Worm (Caenorhabditis elegans) whole organism, early embryonic: ENCODE data around the gene gon-1.

Source experiments
- B0310.2 ChIP-seq: sonication (generic microtip); optimal IDR thresholded peaks from 2 replicates; lab custom pipeline; 2016; ENCODE audit warnings: mild to moderate bottlenecking, missing genetic modification characterization, missing compliant biosample characterization
- F13C5.2 ChIP-seq: sonication (generic microtip); optimal IDR thresholded peaks from 2 replicates; lab custom pipeline; 2017; ENCODE audit warnings: mild to moderate bottlenecking, missing genetic modification characterization, inconsistent platforms, missing compliant biosample characterization
- aly-1 ChIP-seq: sonication (generic microtip); optimal IDR thresholded peaks from 2 replicates; lab custom pipeline; 2016; ENCODE audit warnings: missing genetic modification characterization, missing compliant biosample characterization
- ama-1 ChIP-seq: fragments of 150-350 bp; optimal IDR thresholded peaks from 2 replicates; lab custom pipeline; 2014
- ceh-13 ChIP-seq: fragments of 200-800 bp; sonication (Bioruptor generic); optimal IDR thresholded peaks from 2 replicates; lab custom pipeline; 2018; ENCODE audit warnings: mild to moderate bottlenecking, missing genetic modification characterization, missing compliant biosample characterization
- ceh-36 ChIP-seq: sonication (generic microtip); optimal IDR thresholded peaks from 2 replicates; lab custom pipeline; 2016; ENCODE audit warnings: missing genetic modification characterization, inconsistent platforms, missing compliant biosample characterization
- ets-7 ChIP-seq: sonication (generic microtip); optimal IDR thresholded peaks from 2 replicates; lab custom pipeline; 2016; ENCODE audit warnings: missing genotype, missing genetic modification characterization, missing compliant biosample characterization
- flt-1 ChIP-seq: fragments of 200-800 bp; sonication (Bioruptor generic); IDR thresholded peaks from 2 replicates; pipeline ENCODE4 v1.3.6; 2022; ENCODE audit warnings: missing genetic modification characterization, missing compliant biosample characterization
- hmbx-1 ChIP-seq: sonication (generic microtip); optimal IDR thresholded peaks from 2 replicates; lab custom pipeline; 2016; ENCODE audit warnings: mild to moderate bottlenecking, missing genetic modification characterization, missing compliant biosample characterization
- hmg-4 ChIP-seq: fragments of 200-800 bp; sonication (Bioruptor generic); optimal IDR thresholded peaks from 2 replicates; lab custom pipeline; 2018; ENCODE audit warnings: mild to moderate bottlenecking, missing genetic modification characterization, missing compliant biosample characterization
- hnd-1 ChIP-seq: sonication (generic microtip); optimal IDR thresholded peaks from 2 replicates; lab custom pipeline; 2016; ENCODE audit warnings: missing genetic modification characterization, missing compliant biosample characterization
- pes-1 ChIP-seq: fragments of 200-800 bp; sonication (Bioruptor generic); IDR thresholded peaks from 2 replicates; pipeline ENCODE4 v1.3.6; 2022; ENCODE audit warnings: missing genetic modification reagents, missing genetic modification characterization, missing compliant biosample characterization
- scrt-1 ChIP-seq: fragments of 200-800 bp; sonication (Bioruptor generic); IDR thresholded peaks from 2 replicates; pipeline ENCODE4 v1.3.6; 2022; ENCODE audit warnings: missing genetic modification characterization, missing compliant biosample characterization
- sea-1 ChIP-seq: fragments of 200-800 bp; sonication (Bioruptor generic); conservative IDR thresholded peaks from 2 replicates; pipeline ENCODE4 v1.3.6; 2022; ENCODE audit warnings: missing genetic modification characterization, missing compliant biosample characterization
- tbx-11 ChIP-seq: fragments of 200-800 bp; sonication (Bioruptor generic); IDR thresholded peaks from 2 replicates; pipeline ENCODE4 v1.3.6; 2022; ENCODE audit warnings: missing genetic modification characterization, missing compliant biosample characterization
- tbx-37 ChIP-seq: fragments of 200-800 bp; sonication (Bioruptor generic); conservative IDR thresholded peaks from 2 replicates; pipeline ENCODE4 v1.3.6; 2022; ENCODE audit warnings: missing genetic modification reagents, missing genetic modification characterization, missing compliant biosample characterization
- tra-4 ChIP-seq: sonication (generic microtip); optimal IDR thresholded peaks from 2 replicates; lab custom pipeline; 2017; ENCODE audit warnings: missing genetic modification characterization, missing compliant biosample characterization

Gene gon-1

DNA sequence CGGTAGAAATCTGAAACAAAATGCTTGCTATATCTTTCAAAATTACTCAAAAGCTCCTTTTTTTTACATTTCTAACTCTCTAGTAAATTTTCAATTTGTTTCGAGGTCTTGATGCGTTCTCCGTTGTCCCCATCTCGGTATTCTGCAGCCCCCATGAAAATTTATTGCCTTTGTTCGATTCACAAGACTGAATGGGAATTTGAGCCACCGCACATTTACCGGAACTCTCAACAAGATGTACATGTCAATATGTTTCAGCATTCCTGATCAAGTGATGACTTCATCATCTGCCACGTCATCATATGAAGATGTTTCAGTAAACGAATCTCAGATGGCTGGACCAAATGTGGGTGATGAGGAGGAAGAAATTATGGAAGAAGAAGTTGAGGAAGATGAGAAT, 32.8 kb downstream of the gon-1 start:
- TF ChIP-seq hnd-1 (tag; lab: Kevin White, UChicago) = no peak
- no peak for TF ChIP-seq hmg-4 (GFP tag; lab: Kevin White, UChicago)
- TF ChIP-seq tbx-37 (GFP tag; lab: Robert Waterston, UW) = no peak
- TF ChIP-seq ets-7 (tag; lab: Kevin White, UChicago) = no peak
- no peak for TF ChIP-seq flt-1 (GFP tag; lab: Robert Waterston, UW)

DNA sequence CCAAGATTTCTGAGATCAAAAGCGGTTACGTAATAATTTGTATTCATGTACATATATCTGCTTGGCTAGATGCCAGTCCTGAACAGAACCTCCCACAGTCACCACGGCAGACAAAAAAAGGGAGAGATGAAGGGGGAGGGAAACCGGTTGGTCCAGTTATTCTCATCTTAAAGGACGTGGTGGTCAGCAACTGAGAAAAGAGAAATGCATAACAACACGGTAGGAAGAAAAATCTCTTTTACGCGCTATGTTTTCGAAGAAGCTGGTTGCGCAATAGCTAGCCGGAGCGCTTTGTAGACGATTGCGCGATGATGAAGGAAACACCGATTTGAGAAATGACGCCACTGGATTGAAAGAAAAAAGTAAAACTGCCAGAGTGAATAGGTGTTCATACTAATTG, 35.2 kb downstream of the gon-1 start:
- no peak for TF ChIP-seq tbx-37 (GFP tag; lab: Robert Waterston, UW)
- no peak for TF ChIP-seq scrt-1 (GFP tag; lab: Robert Waterston, UW)
- TF ChIP-seq hmg-4 (GFP tag; lab: Kevin White, UChicago) = no peak
- no peak for TF ChIP-seq ceh-36 (tag; lab: Kevin White, UChicago)
- TF ChIP-seq tbx-11 (GFP tag; lab: Robert Waterston, UW) = no peak
- TF ChIP-seq ets-7 (tag; lab: Kevin White, UChicago) = no peak
- TF ChIP-seq B0310.2 = no peak
- TF ChIP-seq aly-1 (tag; lab: Kevin White, UChicago) = no peak
- TF ChIP-seq pes-1 (GFP tag; lab: Robert Waterston, UW) = no peak
- TF ChIP-seq flt-1 (GFP tag; lab: Robert Waterston, UW) = no peak

DNA sequence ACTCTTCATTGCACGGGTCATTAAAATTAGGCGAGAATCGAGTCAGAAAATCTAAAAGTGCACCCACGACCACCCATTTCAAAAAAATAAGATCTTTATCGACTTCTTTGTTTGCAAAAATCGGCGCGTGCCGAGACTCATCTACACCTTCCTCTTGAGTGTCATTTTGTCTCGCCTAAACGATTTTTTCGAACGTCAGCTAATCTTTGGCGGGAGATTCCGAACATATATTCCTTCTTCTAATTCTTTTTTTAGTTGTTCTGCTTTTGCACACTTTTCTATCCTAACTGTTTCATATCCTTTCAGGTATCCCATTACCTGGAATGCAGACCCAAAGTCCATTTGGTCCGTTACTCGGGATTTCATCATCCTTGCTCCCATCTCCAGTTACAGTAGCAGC, 37.0 kb downstream of the gon-1 start, which contains the start of gene bed-3:
TSS of gene bed-3 (plus strand) at position 301 of the 400 bp plus-strand sequence.
- TF ChIP-seq tbx-11 (GFP tag; lab: Robert Waterston, UW) (no peak), ama-1 (lab: Kevin White, UChicago) (no peak), aly-1 (tag; lab: Kevin White, UChicago) (no peak), hnd-1 (tag; lab: Kevin White, UChicago) (no peak), B0310.2 (no peak), ceh-13 (no peak), pes-1 (GFP tag; lab: Robert Waterston, UW) (no peak)

DNA sequence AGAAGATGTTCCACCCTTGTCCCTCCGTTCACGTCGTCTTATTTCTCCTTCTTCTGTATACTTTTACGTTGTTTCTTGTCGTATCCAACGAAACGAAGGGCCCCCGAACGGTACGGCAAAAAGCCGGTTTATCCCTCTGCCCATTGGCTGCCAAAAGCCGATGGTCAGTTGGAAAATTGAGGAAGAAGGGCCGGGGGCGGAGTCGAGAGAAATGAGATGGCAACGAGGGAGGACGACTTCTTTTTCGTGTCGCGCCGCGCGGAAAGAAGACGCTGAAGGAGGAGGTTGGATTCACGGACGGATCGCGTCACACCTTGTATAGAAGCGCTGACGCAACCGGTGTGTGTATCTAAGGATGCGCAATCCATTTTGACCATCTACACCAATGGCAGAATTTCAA, 38.1 kb downstream of the gon-1 start:
- TF ChIP-seq aly-1 (tag; lab: Kevin White, UChicago) (no peak), B0310.2 (no peak), tra-4 (tag; lab: Kevin White, UChicago) (no peak), scrt-1 (GFP tag; lab: Robert Waterston, UW) (no peak), flt-1 (GFP tag; lab: Robert Waterston, UW) (no peak), hmbx-1 (tag; lab: Kevin White, UChicago) (no peak), ceh-36 (tag; lab: Kevin White, UChicago) (no peak), pes-1 (GFP tag; lab: Robert Waterston, UW) (no peak), hmg-4 (GFP tag; lab: Kevin White, UChicago) (no peak), ceh-13 (no peak), sea-1 (GFP tag; lab: Robert Waterston, UW) (no peak), hnd-1 (tag; lab: Kevin White, UChicago) (no peak), tbx-11 (GFP tag; lab: Robert Waterston, UW) (no peak)

DNA sequence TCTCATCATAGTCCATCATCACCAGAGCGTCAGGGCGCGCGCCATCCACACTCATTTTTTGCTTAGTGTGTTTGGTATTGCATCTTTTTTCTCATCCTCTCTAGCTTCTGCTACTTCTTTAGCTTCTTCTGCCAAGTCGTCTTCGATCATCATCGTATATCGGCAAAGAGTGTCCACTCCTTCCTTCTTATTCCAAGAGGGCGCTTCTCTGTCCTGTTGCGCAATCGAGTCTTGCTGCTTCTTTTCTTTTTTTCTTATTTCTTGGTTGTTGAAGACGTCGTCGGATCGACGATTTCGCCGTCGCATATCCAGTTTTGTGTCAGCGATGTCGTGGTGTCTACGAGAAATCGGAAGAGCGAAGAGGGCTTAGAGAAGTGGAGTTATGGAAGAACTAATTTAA, 40.2 kb downstream of the gon-1 start:
- no peak for TF ChIP-seq pes-1 (GFP tag; lab: Robert Waterston, UW)
- no peak for TF ChIP-seq hnd-1 (tag; lab: Kevin White, UChicago)
- TF ChIP-seq hmbx-1 (tag; lab: Kevin White, UChicago) = no peak
- TF ChIP-seq ama-1 (lab: Kevin White, UChicago) = no peak
- no peak for TF ChIP-seq tbx-11 (GFP tag; lab: Robert Waterston, UW)
- no peak for TF ChIP-seq F13C5.2 (tag; lab: Kevin White, UChicago)
- TF ChIP-seq ets-7 (tag; lab: Kevin White, UChicago) = no peak
- no peak for TF ChIP-seq ceh-13
- no peak for TF ChIP-seq B0310.2
- no peak for TF ChIP-seq sea-1 (GFP tag; lab: Robert Waterston, UW)
- TF ChIP-seq hmg-4 (GFP tag; lab: Kevin White, UChicago) = no peak
- TF ChIP-seq aly-1 (tag; lab: Kevin White, UChicago) = no peak
- TF ChIP-seq tbx-37 (GFP tag; lab: Robert Waterston, UW) = no peak
- TF ChIP-seq ceh-36 (tag; lab: Kevin White, UChicago) = no peak
- TF ChIP-seq flt-1 (GFP tag; lab: Robert Waterston, UW) = no peak
- no peak for TF ChIP-seq tra-4 (tag; lab: Kevin White, UChicago)
- no peak for TF ChIP-seq scrt-1 (GFP tag; lab: Robert Waterston, UW)

DNA sequence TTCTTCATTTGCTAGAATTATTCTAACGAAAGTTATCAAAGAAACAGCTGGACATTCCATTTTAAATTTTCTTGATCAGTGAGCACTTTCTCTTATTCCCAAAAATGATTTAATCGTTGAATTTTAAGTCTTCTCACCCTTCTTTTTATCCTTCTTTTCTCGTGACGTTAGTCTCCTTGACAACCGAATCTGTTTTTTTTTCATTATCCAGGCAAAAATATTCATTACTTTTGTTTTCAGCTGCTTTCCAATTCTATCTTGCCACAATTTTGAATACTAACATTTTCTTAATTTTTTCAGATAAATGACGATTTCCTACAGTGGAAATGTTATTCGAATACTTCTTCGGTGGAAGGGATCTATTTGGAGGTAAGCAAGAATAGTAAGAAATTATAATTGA, 49.6 kb downstream of the gon-1 start, which contains the start of gene best-13:
TSS of gene best-13 (plus strand) at position 301 of the 400 bp plus-strand sequence.
- TF ChIP-seq tra-4 (tag; lab: Kevin White, UChicago) = no peak
- no peak for TF ChIP-seq tbx-11 (GFP tag; lab: Robert Waterston, UW)
- no peak for TF ChIP-seq ama-1 (lab: Kevin White, UChicago)
- no peak for TF ChIP-seq ceh-36 (tag; lab: Kevin White, UChicago)
- TF ChIP-seq aly-1 (tag; lab: Kevin White, UChicago) = no peak
- no peak for TF ChIP-seq tbx-37 (GFP tag; lab: Robert Waterston, UW)
- TF ChIP-seq B0310.2 = no peak
- TF ChIP-seq scrt-1 (GFP tag; lab: Robert Waterston, UW) = no peak
- no peak for TF ChIP-seq hmbx-1 (tag; lab: Kevin White, UChicago)

DNA sequence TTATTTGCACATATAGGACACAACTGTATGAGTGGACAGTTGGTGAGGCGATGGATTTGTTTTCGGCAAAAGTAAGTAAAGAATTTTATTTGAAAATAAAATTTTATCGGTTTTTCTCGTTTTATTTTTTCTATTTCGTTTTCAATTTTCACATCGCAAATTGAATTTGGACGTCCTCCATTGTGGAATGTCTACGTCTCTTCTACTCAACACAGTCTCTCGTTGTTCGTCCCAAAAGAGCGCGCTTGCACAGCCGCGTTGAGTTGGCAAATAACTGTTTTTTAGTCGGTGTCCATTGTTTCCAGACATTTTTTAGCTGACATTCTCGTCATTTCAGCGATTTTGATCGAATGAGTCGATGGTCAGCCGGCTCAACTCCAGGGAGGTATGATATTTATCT, 54.0 kb downstream of the gon-1 start:
- TF ChIP-seq aly-1 (tag; lab: Kevin White, UChicago) = no peak

DNA sequence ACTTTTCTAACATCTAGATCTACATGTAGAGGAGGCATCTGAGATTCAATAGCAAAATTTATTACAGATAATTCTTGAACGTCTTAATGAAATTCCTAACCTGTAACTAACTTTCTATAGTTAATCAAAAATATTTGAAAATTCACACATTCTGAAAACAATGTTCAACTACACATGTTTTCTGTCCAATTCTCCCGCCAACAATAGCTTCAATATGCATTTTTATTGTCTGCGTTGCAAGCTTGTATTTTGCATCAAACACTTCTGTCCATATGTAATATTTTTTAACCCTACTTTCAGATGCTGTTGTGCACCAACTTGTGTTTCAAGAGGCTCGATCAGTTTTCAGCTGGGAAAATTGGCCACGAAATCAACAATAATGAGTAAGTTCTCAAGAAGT, 54.5 kb downstream of the gon-1 start, which contains the start of gene tbc-3:
TSS of gene tbc-3 (plus strand) at position 301 of the 400 bp plus-strand sequence.
- TF ChIP-seq ceh-36 (tag; lab: Kevin White, UChicago) (no peak), sea-1 (GFP tag; lab: Robert Waterston, UW) (no peak), hmbx-1 (tag; lab: Kevin White, UChicago) (no peak), pes-1 (GFP tag; lab: Robert Waterston, UW) (no peak), ets-7 (tag; lab: Kevin White, UChicago) (no peak), hnd-1 (tag; lab: Kevin White, UChicago) (no peak), scrt-1 (GFP tag; lab: Robert Waterston, UW) (no peak), ama-1 (lab: Kevin White, UChicago) (no peak), hmg-4 (GFP tag; lab: Kevin White, UChicago) (no peak), ceh-13 (no peak), F13C5.2 (tag; lab: Kevin White, UChicago) (no peak), tra-4 (tag; lab: Kevin White, UChicago) (no peak)
